Worm (Caenorhabditis elegans): Measurements from ENCODE around the gene egl-10.

ce11 chrV:12455695-12456094 lies 7.1 kb downstream of the egl-10 start:
- no peak for TF ChIP-seq lsy-2 (tag; optimal IDR thresholded peaks at IDR 0.05)
- no peak for TF ChIP-seq ztf-4 (tag; optimal IDR thresholded peaks at IDR 0.05)
- TF ChIP-seq nhr-12 (tag; optimal IDR thresholded peaks at IDR 0.05) = no peak
- TF ChIP-seq elt-3 (tag; optimal IDR thresholded peaks at IDR 0.05) = no peak
- TF ChIP-seq nhr-11 (tag; optimal IDR thresholded peaks at IDR 0.05) = no peak
- no peak for TF ChIP-seq nhr-25 (tag; optimal IDR thresholded peaks at IDR 0.05)
- no peak for TF ChIP-seq nhr-10 (tag; optimal IDR thresholded peaks at IDR 0.05)
- TF ChIP-seq nhr-23 (tag; optimal IDR thresholded peaks at IDR 0.05) = no peak
- TF ChIP-seq mdl-1 (tag; optimal IDR thresholded peaks at IDR 0.05) = no peak
- no peak for TF ChIP-seq ztf-11 (tag; optimal IDR thresholded peaks at IDR 0.05)
- TF ChIP-seq F13H6.1 (tag; optimal IDR thresholded peaks at IDR 0.05) = no peak
- TF ChIP-seq mab-5 (tag; optimal IDR thresholded peaks at IDR 0.05) = no peak
- no peak for TF ChIP-seq lin-13 (GFP tag; optimal IDR thresholded peaks at IDR 0.05)
- TF ChIP-seq egl-27 (tag; optimal IDR thresholded peaks at IDR 0.05) = no peak

Measured in whole organism, L2 larva.